Worm (Caenorhabditis elegans) whole organism, L2 larva: Measurements from ENCODE around the gene asp-13.

Source experiments
- C34F6.9 ChIP-seq: fragments of 150-350 bp; optimal IDR thresholded peaks from 2 replicates; lab custom pipeline; 2014; ENCODE audit warnings: missing biosample characterization, missing genetic modification characterization
- F13H6.1 ChIP-seq: sonication (generic microtip); optimal IDR thresholded peaks from 2 replicates; lab custom pipeline; 2016; ENCODE audit warnings: missing genetic modification characterization, missing compliant biosample characterization
- R02D3.7 ChIP-seq: fragments of 150-350 bp; optimal IDR thresholded peaks from 2 replicates; lab custom pipeline; 2014; ENCODE audit warnings: missing biosample characterization, missing genetic modification characterization
- Y55F3AM.14 ChIP-seq: fragments of 200-800 bp; sonication (Bioruptor generic); optimal IDR thresholded peaks from 2 replicates; lab custom pipeline; 2018; ENCODE audit warnings: mild to moderate bottlenecking, missing genetic modification characterization, missing compliant biosample characterization
- ZK546.5 ChIP-seq: sonication (generic microtip); optimal IDR thresholded peaks from 2 replicates; lab custom pipeline; 2017; ENCODE audit warnings: missing biosample characterization, missing genetic modification characterization
- alr-1 ChIP-seq: fragments of 150-350 bp; optimal IDR thresholded peaks from 2 replicates; lab custom pipeline; 2014; ENCODE audit warnings: missing biosample characterization, missing genetic modification characterization
- ceh-82 ChIP-seq: fragments of 150-350 bp; optimal IDR thresholded peaks from 2 replicates; lab custom pipeline; 2014; ENCODE audit warnings: missing biosample characterization, missing genetic modification characterization
- crh-2 ChIP-seq: sonication (generic microtip); optimal IDR thresholded peaks from 2 replicates; lab custom pipeline; 2017; ENCODE audit warnings: missing biosample characterization, missing genetic modification characterization
- fos-1 ChIP-seq: fragments of 150-350 bp; optimal IDR thresholded peaks from 2 replicates; lab custom pipeline; 2014; ENCODE audit warnings: missing biosample characterization, missing genetic modification characterization
- lin-13 ChIP-seq: fragments of 150-350 bp; optimal IDR thresholded peaks from 2 replicates; lab custom pipeline; 2014; ENCODE audit warnings: missing biosample characterization, missing genetic modification reagents, missing genetic modification characterization
- lin-39 ChIP-seq: fragments of 150-350 bp; optimal IDR thresholded peaks from 2 replicates; lab custom pipeline; 2014; ENCODE audit warnings: missing biosample characterization, missing genetic modification reagents, missing genetic modification characterization
- mab-5 ChIP-seq: fragments of 150-350 bp; optimal IDR thresholded peaks from 2 replicates; lab custom pipeline; 2014; ENCODE audit warnings: missing biosample characterization, missing genetic modification characterization
- nhr-11 ChIP-seq: fragments of 150-350 bp; optimal IDR thresholded peaks from 2 replicates; lab custom pipeline; 2014; ENCODE audit warnings: missing biosample characterization, missing genetic modification characterization
- nhr-12 ChIP-seq: fragments of 150-350 bp; optimal IDR thresholded peaks from 2 replicates; lab custom pipeline; 2014; ENCODE audit warnings: missing biosample characterization, missing genetic modification characterization
- nhr-21 ChIP-seq: fragments of 150-350 bp; optimal IDR thresholded peaks from 2 replicates; lab custom pipeline; 2014; ENCODE audit warnings: missing biosample characterization, missing genetic modification characterization
- nhr-23 ChIP-seq: fragments of 150-350 bp; optimal IDR thresholded peaks from 2 replicates; lab custom pipeline; 2014; ENCODE audit warnings: missing biosample characterization, missing genetic modification reagents, missing genetic modification characterization
- nhr-25 ChIP-seq: fragments of 150-350 bp; sonication (generic microtip); optimal IDR thresholded peaks from 3 replicates; lab custom pipeline; 2014; ENCODE audit warnings: missing biosample characterization, missing genetic modification characterization
- nhr-77 ChIP-seq: fragments of 150-350 bp; optimal IDR thresholded peaks from 2 replicates; lab custom pipeline; 2014; ENCODE audit warnings: missing biosample characterization, missing genetic modification characterization
- sma-3 ChIP-seq: sonication (generic microtip); optimal IDR thresholded peaks from 2 replicates; lab custom pipeline; 2016; ENCODE audit warnings: missing genetic modification reagents, missing genetic modification characterization, missing compliant biosample characterization
- sma-9 ChIP-seq, 2 experiments: fragments of 150-350 bp in 1 of 2; sonication (generic microtip) in 1 of 2; optimal IDR thresholded peaks; 2 replicates each; lab custom pipeline; 2014 to 2016; ENCODE audit warnings: missing genetic modification characterization in 2 of 2, mild to moderate bottlenecking in 1 of 2, missing biosample characterization in 1 of 2, missing compliant biosample characterization in 1 of 2, missing genetic modification reagents in 1 of 2, moderate library complexity in 1 of 2
- unc-55 ChIP-seq: fragments of 150-350 bp; sonication (generic microtip); optimal IDR thresholded peaks from 3 replicates; lab custom pipeline; 2014; ENCODE audit warnings: missing biosample characterization, missing genetic modification reagents, missing genetic modification characterization
- unc-62 ChIP-seq: fragments of 150-350 bp; optimal IDR thresholded peaks from 2 replicates; lab custom pipeline; 2014; ENCODE audit warnings: missing biosample characterization, missing genetic modification reagents, missing genetic modification characterization
- zag-1 ChIP-seq: fragments of 150-350 bp; optimal IDR thresholded peaks from 2 replicates; lab custom pipeline; 2014; ENCODE audit warnings: missing biosample characterization, missing genetic modification characterization
- ztf-1 ChIP-seq: fragments of 200-800 bp; sonication (Bioruptor generic); conservative IDR thresholded peaks from 2 replicates; pipeline ENCODE4 v1.3.6; 2022; ENCODE audit warnings: missing genetic modification characterization, missing compliant biosample characterization
- ztf-11 ChIP-seq: sonication (generic microtip); optimal IDR thresholded peaks from 2 replicates; lab custom pipeline; 2017; ENCODE audit warnings: missing biosample characterization, missing genetic modification characterization

The asp-13 gene

DNA sequence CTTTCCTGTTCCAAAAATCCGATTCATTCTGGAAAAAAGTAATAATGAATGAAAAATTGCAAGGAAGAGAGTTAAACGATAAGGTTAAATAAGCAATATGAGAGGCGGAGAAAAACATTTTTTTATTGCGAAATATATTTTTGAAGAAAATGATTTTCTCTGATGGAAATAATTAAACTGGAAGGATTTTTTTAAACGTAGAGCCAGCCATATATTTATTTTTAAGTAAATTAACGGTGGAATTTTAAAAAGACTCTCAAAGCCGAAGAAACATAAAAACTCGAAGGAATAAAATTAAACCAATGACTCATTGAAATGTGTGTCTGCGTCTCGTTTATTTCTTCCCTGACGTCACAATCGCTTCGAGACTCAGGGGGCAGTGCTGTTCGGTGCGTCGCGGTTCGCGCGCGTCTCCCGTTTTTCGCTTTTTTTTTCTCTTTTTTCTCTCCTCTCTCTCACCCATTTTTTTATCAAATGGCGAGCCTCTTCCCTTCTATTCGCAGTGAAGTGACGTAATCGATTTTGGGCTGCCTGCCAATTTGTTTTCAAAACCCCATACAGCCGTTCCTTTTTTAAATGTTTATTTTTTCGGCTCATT lies 36.8 kb downstream of the asp-13 start, which contains the start of gene vps-60 (continued):
- TF ChIP-seq F13H6.1 (peak; percentile 90), lin-39 (tag; lab: Kevin White, UChicago) (no peak), zag-1 (tag; lab: Kevin White, UChicago) (peak; percentile 84), ZK546.5 (tag; lab: Kevin White, UChicago) (peak; percentile 27)

ce11 chrV:8603272-8603671 lies 39.7 kb downstream of the asp-13 start, which contains the start of gene F41E6.5:
TSS of gene F41E6.5 (plus strand) at chrV:8603480.
- TF ChIP-seq nhr-21 (tag; lab: Kevin White, UChicago) = peak; percentile 1
- peak; percentile 47 for TF ChIP-seq sma-9 (GFP tag; optimal IDR thresholded peaks at IDR 0.05; lab: Kevin White, UChicago)
- TF ChIP-seq sma-9 (tag; optimal IDR thresholded peaks at IDR 0.05; lab: Kevin White, UChicago) = no peak
- TF ChIP-seq Y55F3AM.14 (GFP tag; lab: Kevin White, UChicago) = no peak
- peak; percentile 72 for TF ChIP-seq crh-2 (tag; lab: Kevin White, UChicago)
- TF ChIP-seq fos-1 (tag; lab: Kevin White, UChicago) = peak; percentile 26

DNA sequence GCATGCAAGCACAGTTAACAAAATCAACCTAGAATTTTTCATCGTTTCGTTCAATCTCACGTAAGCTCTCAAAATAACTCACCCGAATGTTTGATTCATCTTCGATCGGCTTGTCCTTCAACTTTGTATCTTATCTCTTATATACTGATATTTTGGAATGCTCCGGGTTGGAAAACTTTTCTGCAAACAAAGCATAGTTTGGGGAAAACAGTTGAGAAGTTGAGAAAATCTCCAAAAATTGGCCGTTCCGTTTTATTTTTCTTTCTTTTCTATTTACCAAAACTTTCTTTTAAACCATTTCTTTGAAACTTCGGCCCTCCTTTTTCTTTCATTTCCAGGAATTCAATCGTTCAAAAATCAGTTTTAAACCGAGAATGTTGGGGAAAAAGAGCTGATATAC lies 40.4 kb downstream of the asp-13 start, which contains the start of gene F41E6.15:
F41E6.15 (minus strand) TSS at position 101 of the 400 bp plus-strand sequence.
- TF ChIP-seq ztf-11 = no peak
- no peak for TF ChIP-seq ZK546.5 (tag; lab: Kevin White, UChicago)
- TF ChIP-seq nhr-77 (tag; lab: Kevin White, UChicago) = no peak
- TF ChIP-seq ztf-1 (GFP tag; lab: Robert Waterston, UW) = no peak
- no peak for TF ChIP-seq nhr-21 (tag; lab: Kevin White, UChicago)

DNA sequence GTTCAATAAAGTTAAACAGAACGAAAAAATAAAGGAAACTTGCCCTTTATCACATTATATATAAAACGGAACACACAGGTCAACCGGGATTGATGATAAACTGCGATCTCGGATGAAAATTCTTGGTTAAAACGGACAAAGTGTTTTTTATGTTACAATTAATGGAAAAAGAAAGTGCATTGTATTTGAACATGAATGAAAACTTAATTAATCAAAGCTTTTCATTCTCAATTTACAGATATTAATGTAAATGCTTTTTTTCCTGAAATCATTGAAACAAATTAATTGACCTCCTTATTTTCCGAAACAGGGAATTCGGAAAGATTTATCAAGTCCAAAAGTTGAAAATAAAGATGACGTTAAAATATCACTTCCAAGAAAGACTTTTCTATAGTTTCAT lies 41.6 kb downstream of the asp-13 start, which contains the start of gene F41E6.8:
F41E6.8 (minus strand) TSS at position 101 of the 400 bp plus-strand sequence.
- TF ChIP-seq sma-9 (GFP tag; optimal IDR thresholded peaks at IDR 0.05; lab: Kevin White, UChicago) (no peak), sma-9 (tag; optimal IDR thresholded peaks at IDR 0.05; lab: Kevin White, UChicago) (no peak), ztf-1 (GFP tag; lab: Robert Waterston, UW) (no peak), nhr-23 (no peak), nhr-77 (tag; lab: Kevin White, UChicago) (no peak), R02D3.7 (tag; lab: Kevin White, UChicago) (no peak), nhr-11 (tag; lab: Kevin White, UChicago) (no peak), mab-5 (no peak), crh-2 (tag; lab: Kevin White, UChicago) (no peak), nhr-25 (tag; lab: Kevin White, UChicago) (no peak)

ce11 chrV:8599957-8600356 lies 43.0 kb downstream of the asp-13 start:
- TF ChIP-seq nhr-77 (tag; lab: Kevin White, UChicago) (no peak), R02D3.7 (tag; lab: Kevin White, UChicago) (no peak), ceh-82 (tag; lab: Kevin White, UChicago) (no peak)

- TF ChIP-seq nhr-11 (tag; lab: Kevin White, UChicago) = no peak
- no peak for TF ChIP-seq nhr-12 (tag; lab: Kevin White, UChicago)
- TF ChIP-seq ceh-82 (tag; lab: Kevin White, UChicago) = no peak
- TF ChIP-seq unc-62 (GFP tag; lab: Kevin White, UChicago) = no peak
- no peak for TF ChIP-seq unc-55 (GFP tag; lab: Kevin White, UChicago)
- TF ChIP-seq nhr-77 (tag; lab: Kevin White, UChicago) = no peak
- TF ChIP-seq C34F6.9 (tag; lab: Kevin White, UChicago) = no peak
- no peak for TF ChIP-seq alr-1 (tag; lab: Kevin White, UChicago)
- no peak for TF ChIP-seq nhr-23
- no peak for TF ChIP-seq sma-3 (GFP tag; lab: Kevin White, UChicago)
- TF ChIP-seq Y55F3AM.14 (GFP tag; lab: Kevin White, UChicago) = no peak
- no peak for TF ChIP-seq F13H6.1
- no peak for TF ChIP-seq lin-13 (GFP tag; lab: Kevin White, UChicago)
Measured at ce11 chrV:8599192-8599591, 43.8 kb downstream of the asp-13 start, which contains the start of gene F41E6.7. TSS of gene F41E6.7 (minus strand) at chrV:8599292.
